Fruit fly (Drosophila melanogaster): ENCODE data around the gene CG9215.

- TF ChIP-seq zfh1 (GFP tag; IDR thresholded peaks at IDR 0.05) (no peak), CG32767 (GFP tag; IDR thresholded peaks at IDR 0.05) (no peak), danr (GFP tag; IDR thresholded peaks at IDR 0.05) (no peak), CG12299 (tag; optimal IDR thresholded peaks at IDR 0.05) (no peak), CG8765 (GFP tag; IDR thresholded peaks at IDR 0.05) (no peak), bab2 (GFP tag; optimal IDR thresholded peaks at IDR 0.05) (no peak)
These were observed 13.7 kb downstream of the CG9215 start, which contains the start of gene CG7860 for dm6 chrX:15568983-15569370.

Data from whole organism, embryonic.